Fruit fly (Drosophila melanogaster): Measurements from ENCODE around the gene CG43233.
"Not testable (repeated sequence)": the region's sequence is repeated elsewhere in the genome, so short reads cannot be mapped to it uniquely, and the experiment has no call there.

CG43233 gene

DNA sequence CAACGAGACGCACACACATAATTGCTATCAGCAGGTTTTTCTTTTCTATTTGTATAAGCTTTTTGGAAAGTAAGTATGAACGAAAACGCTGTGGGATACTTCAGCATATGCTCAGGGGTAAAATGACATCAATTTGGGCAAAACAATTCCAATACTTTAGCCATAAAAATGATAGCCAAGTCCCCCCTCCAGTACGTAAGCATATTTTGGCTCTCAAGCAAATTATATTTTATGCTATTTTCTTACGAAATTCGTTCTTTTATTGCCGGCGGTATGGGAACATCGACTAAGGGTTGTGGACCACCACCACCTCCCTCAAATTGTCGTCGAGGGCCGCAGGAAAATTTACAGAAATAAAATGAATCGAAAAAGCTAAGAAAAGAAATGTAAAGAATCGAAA lies at the start of gene CG43233:
Gene CG43233, minus strand, starts transcription at position 101 of the 400 bp plus-strand sequence.
- TF ChIP-seq CG17801 (GFP tag; optimal IDR thresholded peaks at IDR 0.05; ENCODE audit: partially characterized antibody): no peak

DNA sequence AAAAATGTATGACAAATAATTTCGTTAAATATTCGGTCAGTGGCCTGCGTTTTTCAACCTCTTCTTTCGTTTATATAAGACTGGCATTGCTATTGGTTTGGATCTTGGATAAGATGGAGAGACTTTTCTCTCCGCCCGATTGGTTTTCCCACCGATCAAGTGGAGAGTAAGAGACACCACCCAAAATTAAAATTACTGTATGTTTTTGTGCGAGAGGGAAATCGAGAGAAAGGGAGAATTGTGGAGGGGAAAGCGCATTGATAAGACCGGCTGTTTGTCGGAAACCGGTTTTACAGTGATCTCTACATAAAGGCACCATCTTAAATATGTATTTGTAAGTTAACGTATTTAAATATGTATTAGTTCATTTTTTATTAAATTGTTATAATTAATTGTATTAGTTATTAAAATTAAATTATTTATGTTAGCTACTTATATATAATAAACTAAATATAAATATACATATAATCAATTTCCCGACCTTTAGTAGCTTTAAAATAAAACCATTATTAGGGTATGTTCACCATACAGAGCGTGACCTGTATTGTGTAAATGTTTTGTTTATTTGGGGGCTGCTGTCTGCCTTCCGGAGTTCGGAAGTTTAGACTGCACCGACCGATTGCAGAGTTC lies 21.4 kb upstream of the CG43233 start, which contains the start of gene CG34007:
Gene CG34007, plus strand, starts transcription at position 608 of the 630 bp plus-strand sequence.
- peak; percentile 28 for TF ChIP-seq CG17801 (GFP tag; optimal IDR thresholded peaks at IDR 0.05; ENCODE audit: partially characterized antibody)

DNA sequence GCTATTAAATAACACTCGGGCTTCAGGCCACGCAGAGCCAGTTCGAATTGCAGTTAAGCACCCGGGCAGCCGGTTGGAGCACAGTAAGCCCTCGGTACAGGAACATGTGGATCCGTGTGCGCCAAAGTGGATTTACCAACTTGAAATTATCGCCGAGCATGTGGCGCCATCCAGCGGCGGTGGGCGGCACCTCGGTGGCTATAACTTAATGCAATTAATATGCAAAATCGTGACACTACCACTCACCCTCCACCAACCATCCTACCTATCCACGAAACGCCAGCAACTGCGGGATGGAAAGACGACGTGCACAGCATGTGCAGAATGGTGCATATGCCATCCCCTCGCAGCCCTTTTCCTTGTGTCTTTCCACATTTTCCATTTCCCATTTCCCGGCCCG lies 14.9 kb upstream of the CG43233 start:
- no peak for TF ChIP-seq CG17801 (GFP tag; optimal IDR thresholded peaks at IDR 0.05; ENCODE audit: partially characterized antibody)

DNA sequence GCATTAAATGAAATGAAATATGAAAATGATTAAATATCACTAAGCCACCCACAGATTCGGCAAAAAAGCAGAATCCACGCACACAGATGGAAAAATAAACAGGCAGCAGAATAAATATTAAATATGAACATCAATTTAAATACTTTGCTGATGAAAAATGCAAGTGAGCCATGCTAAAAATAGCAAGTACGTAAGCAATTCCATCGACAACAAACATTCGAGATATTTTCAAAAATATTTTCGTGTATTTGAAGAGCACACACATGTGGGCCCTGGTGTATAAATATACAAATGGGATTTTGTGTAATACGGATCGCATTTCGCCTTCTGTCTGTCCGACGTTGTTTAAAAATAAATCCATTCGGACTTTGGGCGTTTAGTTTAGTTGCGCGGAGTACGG lies 14.5 kb upstream of the CG43233 start:
- TF ChIP-seq CG17801 (GFP tag; optimal IDR thresholded peaks at IDR 0.05; ENCODE audit: partially characterized antibody): no peak

DNA sequence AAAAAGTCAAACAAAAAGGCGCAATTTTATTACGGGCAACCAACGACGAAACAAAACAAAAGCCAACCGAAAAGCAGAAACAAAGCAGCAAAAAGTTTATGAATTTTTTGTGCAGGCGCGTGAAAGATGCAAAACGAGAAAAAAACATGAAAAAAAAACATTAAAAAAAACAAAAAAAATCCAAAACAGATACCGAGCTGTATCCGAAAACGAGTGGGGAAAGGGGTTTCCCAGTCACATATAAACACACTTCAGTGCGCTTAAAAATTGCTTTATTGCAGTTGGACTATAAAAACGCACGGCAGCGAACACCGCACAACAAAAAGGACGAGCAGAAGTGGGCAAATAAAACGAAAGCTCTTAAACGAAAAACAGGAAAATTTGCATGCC lies 13.6 kb upstream of the CG43233 start:
- no peak for TF ChIP-seq CG17801 (GFP tag; optimal IDR thresholded peaks at IDR 0.05; ENCODE audit: partially characterized antibody)

DNA sequence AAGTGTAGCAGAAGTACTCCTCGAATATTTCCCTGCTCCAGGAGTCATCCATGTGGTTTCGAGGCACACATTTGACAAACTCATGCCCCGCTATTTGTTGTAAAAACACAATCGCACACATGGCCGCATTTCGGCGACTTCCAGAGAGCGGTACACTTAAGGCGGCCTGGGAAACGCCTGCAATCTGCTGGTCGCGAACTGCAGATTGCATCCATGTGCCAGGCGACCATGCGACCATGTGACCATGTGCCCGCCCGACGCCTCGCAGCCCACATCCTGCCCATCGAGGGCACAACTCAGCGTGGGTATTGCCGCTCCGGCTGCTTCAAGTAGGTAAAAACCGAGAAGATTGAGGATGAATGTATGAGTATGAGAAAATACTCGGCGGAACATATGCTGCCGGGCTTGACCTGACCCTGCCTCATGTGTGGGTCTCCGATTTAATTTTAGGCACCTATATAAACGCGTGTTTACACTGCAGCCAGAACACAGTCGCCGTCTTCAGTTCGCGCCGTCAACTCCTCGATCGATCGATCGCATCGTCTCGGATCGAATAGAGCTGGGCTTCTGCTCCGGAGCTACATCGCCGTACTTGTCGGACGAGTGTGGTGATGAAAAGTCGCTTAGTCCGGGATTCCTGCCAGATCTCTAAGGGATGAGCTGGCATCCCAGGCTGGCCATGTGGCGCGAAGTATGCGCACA lies 13.0 kb upstream of the CG43233 start:
- no peak for TF ChIP-seq CG17801 (GFP tag; optimal IDR thresholded peaks at IDR 0.05; ENCODE audit: partially characterized antibody)

DNA sequence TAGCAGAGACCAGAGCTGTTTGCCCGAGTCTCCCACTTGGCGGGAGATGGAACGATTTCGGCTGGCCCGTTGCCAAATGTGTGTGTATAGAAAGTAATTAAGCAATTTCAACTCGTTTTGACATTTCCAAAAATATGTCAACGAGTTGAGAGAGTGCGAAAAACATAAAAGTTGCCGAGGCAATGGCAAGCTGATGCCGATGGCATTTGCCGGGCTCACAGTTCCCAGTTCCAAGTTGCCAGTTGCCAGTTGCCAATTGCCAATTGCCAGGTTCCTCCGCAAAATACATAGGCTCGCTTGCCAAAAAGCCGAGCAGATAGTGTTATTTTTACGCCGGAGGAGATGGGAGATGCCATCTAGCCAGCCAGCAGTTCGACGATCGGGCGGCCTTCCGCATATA lies 10.4 kb upstream of the CG43233 start:
- no peak for TF ChIP-seq CG17801 (GFP tag; optimal IDR thresholded peaks at IDR 0.05; ENCODE audit: partially characterized antibody)

DNA sequence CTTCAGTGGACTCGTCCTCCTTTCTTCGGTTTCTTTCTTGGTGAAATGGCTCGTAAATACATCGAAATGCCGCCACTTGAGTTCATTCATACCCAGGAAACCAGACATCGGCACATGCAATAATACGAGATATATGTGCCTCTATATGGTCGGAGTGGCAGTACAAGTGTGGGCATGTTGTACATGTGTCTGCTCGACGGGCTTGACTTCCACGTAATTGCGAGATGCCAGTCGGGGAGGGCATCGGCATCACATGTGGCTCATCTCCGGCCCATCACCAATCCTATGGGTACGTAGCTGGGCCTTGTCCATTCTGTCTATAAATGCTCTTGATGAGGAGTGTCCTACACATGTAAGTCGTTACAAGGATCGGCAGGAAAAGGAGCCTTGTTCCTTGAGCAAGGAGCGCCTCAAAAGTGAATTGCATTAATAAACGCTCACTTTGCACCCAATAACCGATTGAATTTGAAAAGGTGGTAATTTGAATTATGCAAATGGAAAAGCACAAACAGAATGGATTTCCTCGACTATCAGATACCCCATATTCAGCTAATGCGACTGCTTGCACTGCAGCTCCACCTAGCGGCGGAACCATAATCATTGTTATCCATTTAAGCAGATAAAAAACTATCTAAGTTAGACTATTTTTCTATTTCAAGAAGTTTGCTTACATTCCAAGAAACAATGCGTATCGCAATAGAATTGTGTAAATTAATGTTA lies 8.1 kb upstream of the CG43233 start:
- TF ChIP-seq CG17801 (GFP tag; optimal IDR thresholded peaks at IDR 0.05; ENCODE audit: partially characterized antibody): no peak

- no peak for TF ChIP-seq CG17801 (GFP tag; optimal IDR thresholded peaks at IDR 0.05; ENCODE audit: partially characterized antibody)
Observed at dm6 chr2L:20479694-20480093, 6.5 kb upstream of the CG43233 start.

DNA sequence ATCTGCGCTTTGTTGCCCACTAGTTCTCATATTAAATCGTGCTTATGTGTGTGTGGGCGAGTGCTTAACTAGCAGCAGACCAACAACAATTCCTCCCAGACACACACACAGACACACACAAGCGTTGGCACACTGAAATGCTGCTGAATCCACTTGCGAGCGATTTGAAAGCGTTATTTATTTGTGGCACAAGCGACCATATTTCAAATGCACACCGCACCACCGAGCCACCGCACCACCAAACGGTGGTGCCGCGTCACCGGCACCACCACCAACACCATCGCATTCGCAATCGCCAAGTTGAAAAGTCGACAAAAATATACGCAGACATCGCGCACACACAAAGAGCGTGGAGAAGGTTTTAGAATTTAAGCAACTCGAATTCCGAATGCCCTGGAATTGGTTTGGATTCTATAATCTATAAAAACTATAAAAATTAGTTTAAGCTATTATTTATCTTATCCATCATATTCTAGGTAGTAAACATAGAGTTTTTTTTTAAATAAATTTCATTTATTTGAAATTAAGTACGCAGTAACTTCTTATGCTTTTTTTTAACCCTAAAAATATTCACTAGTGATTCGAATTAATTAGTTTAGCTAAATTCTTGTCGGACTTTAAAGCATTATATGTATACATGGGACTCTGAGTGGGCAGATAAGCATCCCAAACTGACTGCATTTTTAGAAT lies 5.5 kb upstream of the CG43233 start:
- TF ChIP-seq CG17801 (GFP tag; optimal IDR thresholded peaks at IDR 0.05; ENCODE audit: partially characterized antibody): no peak

- no peak for TF ChIP-seq CG17801 (GFP tag; optimal IDR thresholded peaks at IDR 0.05; ENCODE audit: partially characterized antibody)
Observed at dm6 chr2L:20476718-20477277, 3.6 kb upstream of the CG43233 start.

DNA sequence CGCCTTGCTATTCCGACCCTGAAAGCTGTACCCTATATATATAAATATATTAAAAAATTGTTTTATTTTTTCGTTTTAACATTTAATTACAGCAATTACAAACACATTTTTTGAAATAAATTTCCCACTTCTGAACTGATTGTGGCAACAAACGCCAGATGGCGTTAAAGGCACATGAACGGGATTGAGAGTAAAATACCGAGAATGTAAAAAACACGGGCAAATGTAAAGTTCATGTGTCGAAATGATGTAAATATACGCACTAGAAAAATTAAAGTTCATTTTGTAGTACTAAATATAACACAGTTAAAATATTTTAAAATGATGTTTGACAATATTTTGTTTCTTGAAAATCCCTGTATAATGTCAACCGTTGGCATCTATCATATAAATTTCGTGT lies 8.8 kb downstream of the CG43233 start:
- TF ChIP-seq CG17801 (GFP tag; optimal IDR thresholded peaks at IDR 0.05; ENCODE audit: partially characterized antibody): no peak

DNA sequence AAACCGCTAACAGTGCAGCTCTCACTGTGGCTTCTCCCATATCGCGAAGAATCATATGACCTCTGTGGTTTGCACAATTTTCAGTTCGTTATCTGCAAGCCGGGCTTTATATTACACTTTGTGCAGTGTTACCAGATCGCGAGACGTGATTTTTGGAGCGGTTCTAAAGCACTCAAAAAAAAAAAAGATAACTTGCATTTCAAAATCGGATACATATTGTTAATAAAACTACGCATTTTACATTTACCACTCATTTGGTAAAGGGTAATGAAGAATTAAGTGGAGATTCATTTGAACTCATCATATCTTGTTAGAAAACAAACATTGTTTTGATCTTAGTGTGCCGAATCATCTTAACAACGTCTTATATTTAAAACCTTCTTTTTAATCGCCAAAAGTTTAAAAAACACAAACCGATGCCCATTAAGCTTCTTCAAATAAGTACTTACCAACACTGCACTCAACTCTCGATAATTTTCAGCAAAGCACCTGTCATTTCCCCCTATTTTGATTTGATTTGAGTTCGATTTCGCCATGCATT lies 9.8 kb downstream of the CG43233 start, which contains the start of gene CG2493:
Gene CG2493, minus strand, starts transcription at position 129 of the 541 bp plus-strand sequence.
- no peak for TF ChIP-seq CG17801 (GFP tag; optimal IDR thresholded peaks at IDR 0.05; ENCODE audit: partially characterized antibody)

DNA sequence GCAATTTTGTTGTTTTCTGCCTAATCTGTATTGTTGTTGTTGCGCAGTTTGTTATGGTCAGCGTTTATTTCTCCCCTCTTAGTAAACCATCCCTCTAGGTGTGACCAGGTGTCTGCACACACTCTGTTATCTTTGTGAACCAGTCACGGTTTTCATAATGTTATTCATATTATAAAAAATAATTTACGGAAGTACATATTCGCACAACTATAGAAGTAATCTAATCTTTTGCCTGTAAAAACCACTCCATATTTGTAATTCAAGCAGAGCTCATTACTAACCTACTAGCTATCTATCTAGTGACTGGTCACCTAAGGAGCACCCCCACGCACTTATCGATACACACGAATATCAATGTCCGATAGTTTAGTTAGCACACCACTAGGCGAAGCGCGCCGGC lies 14.2 kb downstream of the CG43233 start, which contains the start of the genes CG18858 and Cdc23:
Gene CG18858, minus strand, starts transcription at position 101 of the 400 bp plus-strand sequence.
Gene Cdc23, plus strand, starts transcription at position 368 of the 400 bp plus-strand sequence.
- TF ChIP-seq CG17801 (GFP tag; optimal IDR thresholded peaks at IDR 0.05; ENCODE audit: partially characterized antibody): not testable (repeated sequence)
